Fruit fly (Drosophila melanogaster): ENCODE results near the gene Dop1R1.

- TF ChIP-seq Abd-B (GFP tag; optimal IDR thresholded peaks at IDR 0.05) (no peak), dsf (GFP tag; optimal IDR thresholded peaks at IDR 0.05; ENCODE audit: borderline replicate concordance) (no peak), lola (GFP tag; optimal IDR thresholded peaks at IDR 0.05) (no peak), Myc (optimal IDR thresholded peaks at IDR 0.05) (no peak), psq (GFP tag; optimal IDR thresholded peaks at IDR 0.05) (no peak), Jra (GFP tag; optimal IDR thresholded peaks at IDR 0.05) (no peak), sage (GFP tag; optimal IDR thresholded peaks at IDR 0.05) (no peak), ey (GFP tag; optimal IDR thresholded peaks at IDR 0.05) (no peak), CrebA (GFP tag; optimal IDR thresholded peaks at IDR 0.05; ENCODE audit: borderline replicate concordance) (no peak), Dfd (GFP tag; optimal IDR thresholded peaks at IDR 0.05) (no peak), h (GFP tag; optimal IDR thresholded peaks at IDR 0.05) (no peak), CG32264 (GFP tag; optimal IDR thresholded peaks at IDR 0.05) (no peak), Vsx2 (GFP tag; optimal IDR thresholded peaks at IDR 0.05; ENCODE audit: partially characterized antibody) (no peak)
These were observed 60.9 kb downstream of the Dop1R1 start, which contains the start of gene Recs1 for dm6 chr3R:14153729-14154128.
